Worm (Caenorhabditis elegans) whole organism, L2 larva: ENCODE data around the gene C37C3.10.

Experiments
- F13H6.1 ChIP-seq: sonication (generic microtip); optimal IDR thresholded peaks from 2 replicates; lab custom pipeline; 2016; ENCODE audit warnings: missing genetic modification characterization, missing compliant biosample characterization
- elt-3 ChIP-seq: sonication (generic microtip); optimal IDR thresholded peaks from 2 replicates; lab custom pipeline; 2017; ENCODE audit warnings: missing biosample characterization, missing genetic modification characterization
- lsy-2 ChIP-seq, 2 experiments: fragments of 150-350 bp in 1 of 2; sonication (generic microtip) in 1 of 2; optimal IDR thresholded peaks; 2 replicates each; lab custom pipeline; 2014 to 2017; ENCODE audit warnings: missing biosample characterization in 2 of 2, missing genetic modification characterization in 2 of 2
- nhr-10 ChIP-seq: sonication (generic microtip); optimal IDR thresholded peaks from 2 replicates; lab custom pipeline; 2017; ENCODE audit warnings: missing biosample characterization, missing genetic modification characterization
- nhr-12 ChIP-seq: fragments of 150-350 bp; optimal IDR thresholded peaks from 2 replicates; lab custom pipeline; 2014; ENCODE audit warnings: missing biosample characterization, missing genetic modification characterization
- nhr-77 ChIP-seq: fragments of 150-350 bp; optimal IDR thresholded peaks from 2 replicates; lab custom pipeline; 2014; ENCODE audit warnings: missing biosample characterization, missing genetic modification characterization

DNA sequence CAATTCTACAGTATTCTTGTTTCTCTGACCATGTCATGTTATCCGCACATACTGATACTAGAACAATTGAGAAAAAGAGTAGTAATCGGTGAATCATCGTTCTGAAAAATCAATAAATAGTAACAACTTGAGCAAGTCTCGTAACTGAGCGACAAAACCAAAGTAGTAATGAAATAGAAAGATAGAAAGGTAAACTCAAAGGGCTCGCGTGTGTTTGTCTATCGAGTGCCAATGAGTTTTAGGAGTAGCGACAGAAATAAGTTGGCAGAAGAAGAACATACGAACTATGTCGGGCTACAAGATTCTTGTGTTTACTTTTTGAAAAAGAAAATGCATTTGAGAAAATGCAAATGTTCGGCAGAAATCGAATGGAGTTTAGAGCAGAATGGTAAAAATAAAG is 23.4 kb downstream of the C37C3.10 start, which contains the start of gene C37C3.12:
- no peak for TF ChIP-seq elt-3 (tag; lab: Kevin White, UChicago)
- TF ChIP-seq nhr-10 = no peak
- no peak for TF ChIP-seq lsy-2 (tag; optimal IDR thresholded peaks at IDR 0.05; lab: Kevin White, UChicago)
- no peak for TF ChIP-seq nhr-12 (tag; lab: Kevin White, UChicago)
- no peak for TF ChIP-seq nhr-77 (tag; lab: Kevin White, UChicago)
- TF ChIP-seq F13H6.1 (tag; lab: Kevin White, UChicago) = no peak
